Worm (Caenorhabditis elegans): Measurements from ENCODE around the gene F29B9.11.
A peak's percentile ranks its signal among the peaks of the same experiment; 100 is the strongest.

Gene F29B9.11

ce11 chrIV:4705182-4705581 lies 45.2 kb upstream of the F29B9.11 start (continued):
- TF ChIP-seq egrh-3 (GFP tag; IDR thresholded peaks at IDR 0.05) (peak; percentile 50; the same call in 1 of the 2 replicates), hmg-1.2 (GFP tag; IDR thresholded peaks at IDR 0.05) (peak; percentile 48; the same call in 1 of the 2 replicates), nhr-120 (GFP tag; IDR thresholded peaks at IDR 0.05) (no peak), K11D2.4 (GFP tag; IDR thresholded peaks at IDR 0.05) (peak; percentile 57; the same call in 1 of the 2 replicates), sdz-38 (tag; optimal IDR thresholded peaks at IDR 0.05) (no peak), hlh-12 (tag; optimal IDR thresholded peaks at IDR 0.05) (no peak), lin-54 (GFP tag; optimal IDR thresholded peaks at IDR 0.05) (peak; percentile 43), nhr-90 (tag; optimal IDR thresholded peaks at IDR 0.05) (peak; percentile 51), ztf-22 (GFP tag; optimal IDR thresholded peaks at IDR 0.05) (no peak), nfya-2 (GFP tag; IDR thresholded peaks at IDR 0.05) (no peak), aptf-3 (GFP tag; IDR thresholded peaks at IDR 0.05) (no peak), him-1 (tag; optimal IDR thresholded peaks at IDR 0.05) (no peak), Y95B8A.8 (GFP tag; IDR thresholded peaks at IDR 0.05) (0 out of 2 replicates have a peak, but pooled peaks have one; percentile 37), lsy-27 (tag; optimal IDR thresholded peaks at IDR 0.05; ENCODE audit: borderline replicate concordance, insufficient read depth) (no peak), cebp-2 (GFP tag; IDR thresholded peaks at IDR 0.05) (no peak), ceh-27 (GFP tag; optimal IDR thresholded peaks at IDR 0.05) (peak; percentile 28), ztf-28 (GFP tag; IDR thresholded peaks at IDR 0.05) (no peak), T07F8.4 (tag; optimal IDR thresholded peaks at IDR 0.05) (no peak), F55B11.4 (tag; optimal IDR thresholded peaks at IDR 0.05; ENCODE audit: borderline replicate concordance, insufficient read depth) (no peak), egl-18 (GFP tag; IDR thresholded peaks at IDR 0.05) (no peak), B0261.1 (tag; optimal IDR thresholded peaks at IDR 0.05) (no peak), hlh-26 (GFP tag; conservative IDR thresholded peaks at IDR 0.05) (no peak), pha-4 (tag; optimal IDR thresholded peaks at IDR 0.05) (no peak), T26A5.8 (tag; optimal IDR thresholded peaks at IDR 0.05) (no peak), ZK185.1 (tag; optimal IDR thresholded peaks at IDR 0.05; ENCODE audit: poor library complexity, severe bottlenecking) (no peak), nhr-179 (tag; optimal IDR thresholded peaks at IDR 0.05) (no peak), F37B4.10 (GFP tag; IDR thresholded peaks at IDR 0.05) (no peak), pbrm-1 (GFP tag; IDR thresholded peaks at IDR 0.05) (peak; percentile 52), gei-17 (GFP tag; optimal IDR thresholded peaks at IDR 0.05) (no peak), fkh-3 (tag; optimal IDR thresholded peaks at IDR 0.05) (no peak)

ce11 chrIV:4703911-4704310 lies 43.9 kb upstream of the F29B9.11 start, which contains the start of gene ogdh-1:
TSS of gene ogdh-1 (minus strand) at chrIV:4704011.
- TF ChIP-seq ztf-22 (GFP tag; optimal IDR thresholded peaks at IDR 0.05) (no peak), let-526 (GFP tag; IDR thresholded peaks at IDR 0.05) (no peak), atf-7 (tag; optimal IDR thresholded peaks at IDR 0.05) (no peak), ztf-25 (GFP tag; IDR thresholded peaks at IDR 0.05) (no peak), die-1 (tag; optimal IDR thresholded peaks at IDR 0.05) (no peak), nfyb-1 (GFP tag; IDR thresholded peaks at IDR 0.05) (no peak), attf-6 (GFP tag; IDR thresholded peaks at IDR 0.05) (no peak), Y95B8A.8 (GFP tag; IDR thresholded peaks at IDR 0.05) (no peak), nfya-1 (tag; optimal IDR thresholded peaks at IDR 0.05; ENCODE audit: borderline replicate concordance, insufficient read depth) (no peak), tlf-1 (GFP tag; optimal IDR thresholded peaks at IDR 0.05) (no peak), efl-1 (GFP tag; optimal IDR thresholded peaks at IDR 0.05) (no peak), rec-8 (tag; optimal IDR thresholded peaks at IDR 0.05) (no peak)

Data from whole organism, young adult.